Worm (Caenorhabditis elegans) whole organism, L2 larva: ENCODE measurements around the gene Y17G7B.18.

Source experiments
- Y55F3AM.14 ChIP-seq: fragments of 200-800 bp; sonication (Bioruptor generic); optimal IDR thresholded peaks from 2 replicates; lab custom pipeline; 2018; ENCODE audit warnings: mild to moderate bottlenecking, missing genetic modification characterization, missing compliant biosample characterization
- blmp-1 ChIP-seq: sonication (generic microtip); optimal IDR thresholded peaks from 2 replicates; lab custom pipeline; 2017; ENCODE audit warnings: missing genetic modification characterization, mild to moderate bottlenecking, missing compliant biosample characterization, antibody characterized with exemption, moderate library complexity; ENCODE audit not compliant: insufficient read depth
- ceh-82 ChIP-seq: fragments of 150-350 bp; optimal IDR thresholded peaks from 2 replicates; lab custom pipeline; 2014; ENCODE audit warnings: missing biosample characterization, missing genetic modification characterization
- crh-2 ChIP-seq: sonication (generic microtip); optimal IDR thresholded peaks from 2 replicates; lab custom pipeline; 2017; ENCODE audit warnings: missing biosample characterization, missing genetic modification characterization
- elt-3 ChIP-seq: sonication (generic microtip); optimal IDR thresholded peaks from 2 replicates; lab custom pipeline; 2017; ENCODE audit warnings: missing biosample characterization, missing genetic modification characterization
- lin-13 ChIP-seq: fragments of 150-350 bp; optimal IDR thresholded peaks from 2 replicates; lab custom pipeline; 2014; ENCODE audit warnings: missing biosample characterization, missing genetic modification reagents, missing genetic modification characterization
- mbf-1 ChIP-seq: sonication (generic microtip); optimal IDR thresholded peaks from 2 replicates; lab custom pipeline; 2017; ENCODE audit warnings: missing biosample characterization, missing genetic modification characterization
- nhr-12 ChIP-seq: fragments of 150-350 bp; optimal IDR thresholded peaks from 2 replicates; lab custom pipeline; 2014; ENCODE audit warnings: missing biosample characterization, missing genetic modification characterization
- nhr-77 ChIP-seq: fragments of 150-350 bp; optimal IDR thresholded peaks from 2 replicates; lab custom pipeline; 2014; ENCODE audit warnings: missing biosample characterization, missing genetic modification characterization
- skn-1 ChIP-seq: sonication (generic microtip); optimal IDR thresholded peaks from 2 replicates; lab custom pipeline; 2017; ENCODE audit warnings: missing biosample characterization, missing genetic modification characterization
- unc-55 ChIP-seq: fragments of 150-350 bp; sonication (generic microtip); optimal IDR thresholded peaks from 3 replicates; lab custom pipeline; 2014; ENCODE audit warnings: missing biosample characterization, missing genetic modification reagents, missing genetic modification characterization
- unc-62 ChIP-seq: fragments of 150-350 bp; optimal IDR thresholded peaks from 2 replicates; lab custom pipeline; 2014; ENCODE audit warnings: missing biosample characterization, missing genetic modification reagents, missing genetic modification characterization

- no peak for TF ChIP-seq crh-2
- no peak for TF ChIP-seq nhr-12 (tag; lab: Kevin White, UChicago)
- TF ChIP-seq ceh-82 (tag; lab: Kevin White, UChicago): no peak
- no peak for TF ChIP-seq mbf-1 (tag; lab: Kevin White, UChicago)
- no peak for TF ChIP-seq elt-3 (tag; lab: Kevin White, UChicago)
- no peak for TF ChIP-seq lin-13
- TF ChIP-seq nhr-77 (tag; lab: Kevin White, UChicago): no peak
- TF ChIP-seq unc-55 (GFP tag; lab: Kevin White, UChicago): no peak
- TF ChIP-seq unc-62 (GFP tag; lab: Kevin White, UChicago): no peak
- TF ChIP-seq Y55F3AM.14 (GFP tag; lab: Kevin White, UChicago): no peak
- no peak for TF ChIP-seq blmp-1 (tag; lab: Kevin White, UChicago)
- no peak for TF ChIP-seq skn-1 (tag; lab: Kevin White, UChicago)
Observed at ce11 chrII:12108843-12109242, 1.2 kb upstream of the Y17G7B.18 start.
